Fruit fly (Drosophila melanogaster) whole organism, embryonic: Measurements from ENCODE around the gene CG33643.
A peak's percentile ranks its signal among the peaks of the same experiment; 100 is the strongest.

Experiments
- Adf1 ChIP-seq: fragments of 200-800 bp; sonication (Bioruptor generic); IDR thresholded peaks from 2 replicates; pipeline ENCODE4 v1.3.6; 2022; ENCODE audit warnings: missing biosample characterization, missing genetic modification characterization
- Bgb ChIP-seq: fragments of 200-800 bp; sonication (Bioruptor generic); IDR thresholded peaks from 2 replicates; pipeline ENCODE4 v1.3.6; 2022; ENCODE audit warnings: missing biosample characterization, missing genetic modification characterization; ENCODE audit not compliant: partially characterized antibody
- C15 ChIP-seq: fragments of 200-800 bp; sonication (Bioruptor generic); IDR thresholded peaks from 3 replicates; pipeline ENCODE4 v1.3.6; 2022; ENCODE audit warnings: missing biosample characterization, missing genetic modification characterization
- CG1024 ChIP-seq: fragments of 200-800 bp; sonication (Bioruptor generic); IDR thresholded peaks from 2 replicates; pipeline ENCODE4 v1.3.6; 2022; ENCODE audit warnings: missing biosample characterization, missing genetic modification characterization
- CG10267 ChIP-seq: fragments of 200-800 bp; sonication (Bioruptor generic); optimal IDR thresholded peaks from 2 replicates; lab custom pipeline; 2018; ENCODE audit warnings: missing biosample characterization, mild to moderate bottlenecking, missing genetic modification characterization, moderate library complexity
- CG10959 ChIP-seq: fragments of 200-800 bp; sonication (Bioruptor generic); IDR thresholded peaks from 2 replicates; pipeline ENCODE4 v1.3.6; 2022; ENCODE audit warnings: missing biosample characterization, missing genetic modification characterization
- CG11696 ChIP-seq: fragments of 200-800 bp; sonication (Bioruptor generic); IDR thresholded peaks from 2 replicates; pipeline ENCODE4 v1.3.6; 2022; ENCODE audit warnings: missing biosample characterization, missing genetic modification characterization
- CG12071 ChIP-seq: fragments of 200-800 bp; sonication (Bioruptor generic); optimal IDR thresholded peaks from 3 replicates; lab custom pipeline; 2018; ENCODE audit warnings: missing biosample characterization, mild to moderate bottlenecking, missing genetic modification characterization
- CG12104 ChIP-seq: fragments of 200-800 bp; sonication (Bioruptor generic); optimal IDR thresholded peaks from 3 replicates; lab custom pipeline; 2016; ENCODE audit warnings: missing biosample characterization, missing genetic modification characterization
- CG12659 ChIP-seq: fragments of 200-800 bp; sonication (Bioruptor generic); optimal IDR thresholded peaks from 3 replicates; lab custom pipeline; 2017; ENCODE audit warnings: mild to moderate bottlenecking, missing biosample characterization, missing genetic modification reagents, missing genetic modification characterization
- CG12744 ChIP-seq: fragments of 200-800 bp; sonication (Bioruptor generic); optimal IDR thresholded peaks from 2 replicates; lab custom pipeline; 2016; ENCODE audit warnings: missing biosample characterization, missing genetic modification characterization
- CG13123 ChIP-seq: fragments of 200-800 bp; sonication (Bioruptor generic); optimal IDR thresholded peaks from 2 replicates; lab custom pipeline; 2016; ENCODE audit warnings: missing biosample characterization, missing genetic modification characterization
- CG14965 ChIP-seq: fragments of 200-800 bp; sonication (Bioruptor generic); optimal IDR thresholded peaks from 2 replicates; lab custom pipeline; 2016; ENCODE audit warnings: missing biosample characterization, missing genetic modification characterization, borderline replicate concordance
- CG1647 ChIP-seq: fragments of 200-800 bp; sonication (Bioruptor generic); optimal IDR thresholded peaks from 3 replicates; lab custom pipeline; 2016; ENCODE audit warnings: missing biosample characterization, missing genetic modification characterization
- CG16813 ChIP-seq: fragments of 200-800 bp; sonication (Bioruptor generic); IDR thresholded peaks from 3 replicates; pipeline ENCODE4 v1.3.6; 2022; ENCODE audit warnings: missing biosample characterization, missing genetic modification characterization; ENCODE audit not compliant: partially characterized antibody
- CG17186 ChIP-seq: fragments of 200-800 bp; sonication (Bioruptor generic); optimal IDR thresholded peaks from 3 replicates; lab custom pipeline; 2017; ENCODE audit warnings: missing biosample characterization, missing genetic modification reagents, missing genetic modification characterization
- CG31224 ChIP-seq: fragments of 200-800 bp; sonication (Bioruptor generic); IDR thresholded peaks from 2 replicates; pipeline ENCODE4 v1.3.6; 2022; ENCODE audit warnings: missing biosample characterization, missing genetic modification characterization
- CG3163 ChIP-seq: fragments of 200-800 bp; sonication (Bioruptor generic); optimal IDR thresholded peaks from 3 replicates; lab custom pipeline; 2016; ENCODE audit warnings: missing biosample characterization, missing genetic modification characterization
- CG4424 ChIP-seq: fragments of 200-800 bp; sonication (Bioruptor generic); optimal IDR thresholded peaks from 3 replicates; lab custom pipeline; 2016; ENCODE audit warnings: missing biosample characterization, missing genetic modification characterization
- CG6689 ChIP-seq: fragments of 200-800 bp; sonication (Bioruptor generic); IDR thresholded peaks from 2 replicates; pipeline ENCODE4 v1.3.6; 2022; ENCODE audit warnings: missing biosample characterization, missing genetic modification characterization
- CG7786 ChIP-seq: fragments of 200-800 bp; sonication (Bioruptor generic); optimal IDR thresholded peaks from 2 replicates; lab custom pipeline; 2016; ENCODE audit warnings: missing biosample characterization, missing genetic modification characterization
- CG8089 ChIP-seq: fragments of 200-800 bp; sonication (Bioruptor generic); optimal IDR thresholded peaks from 3 replicates; lab custom pipeline; 2016; ENCODE audit warnings: missing biosample characterization, missing genetic modification characterization
- CG9932 ChIP-seq: fragments of 200-800 bp; sonication (Bioruptor generic); IDR thresholded peaks from 2 replicates; pipeline ENCODE4 v1.3.6; 2022; ENCODE audit warnings: missing biosample characterization, missing genetic modification characterization
- Dip2 ChIP-seq: fragments of 200-800 bp; sonication (Bioruptor generic); IDR thresholded peaks from 2 replicates; pipeline ENCODE4 v1.3.6; 2022; ENCODE audit warnings: missing biosample characterization, missing genetic modification characterization
- Dip3 ChIP-seq: fragments of 200-800 bp; sonication (Bioruptor generic); optimal IDR thresholded peaks from 3 replicates; lab custom pipeline; 2016; ENCODE audit warnings: missing biosample characterization, missing genetic modification characterization
- Eip74EF ChIP-seq, 2 experiments: fragments of 200-800 bp in 1 of 2; fragments of >200 bp in 1 of 2; sonication (Bioruptor generic) in 1 of 2; optimal IDR thresholded peaks; 2 replicates each; lab custom pipeline; 2017 to 2019; ENCODE audit warnings: missing biosample characterization in 2 of 2, missing genetic modification characterization in 2 of 2, mild to moderate bottlenecking in 1 of 2, moderate library complexity in 1 of 2
- Gug ChIP-seq: fragments of 200-800 bp; sonication (Bioruptor generic); IDR thresholded peaks from 4 replicates; pipeline ENCODE4 v1.3.6; 2022; ENCODE audit warnings: missing biosample characterization, missing genetic modification characterization
- Max ChIP-seq: fragments of 200-800 bp; sonication (Bioruptor generic); optimal IDR thresholded peaks from 2 replicates; lab custom pipeline; 2016; ENCODE audit warnings: missing biosample characterization, mild to moderate bottlenecking, missing genetic modification characterization
- Nf-YC ChIP-seq: fragments of 200-800 bp; optimal IDR thresholded peaks from 3 replicates; lab custom pipeline; 2019; ENCODE audit warnings: missing biosample characterization, mild to moderate bottlenecking, missing genetic modification characterization, moderate library complexity
- Oaz ChIP-seq: fragments of 200-800 bp; sonication (Bioruptor generic); IDR thresholded peaks from 2 replicates; pipeline ENCODE4 v1.3.6; 2022; ENCODE audit warnings: missing biosample characterization, missing genetic modification characterization
- Pdp1 ChIP-seq, 2 experiments: fragments of 200-800 bp; sonication (Bioruptor generic); optimal IDR thresholded peaks; 3 replicates each; lab custom pipeline; 2016; ENCODE audit warnings: missing biosample characterization in 2 of 2, missing genetic modification characterization in 2 of 2, mild to moderate bottlenecking in 1 of 2, moderate library complexity in 1 of 2
- Taf1 ChIP-seq: fragments of 200-800 bp; sonication (Bioruptor generic); IDR thresholded peaks from 2 replicates; pipeline ENCODE4 v1.3.6; 2022; ENCODE audit warnings: missing biosample characterization, missing genetic modification characterization
- Tbp ChIP-seq: fragments of >200 bp; optimal IDR thresholded peaks from 2 replicates; lab custom pipeline; 2018; ENCODE audit warnings: missing biosample characterization, missing genetic modification characterization
- bcd ChIP-seq: fragments of 200-800 bp; sonication (Bioruptor generic); optimal IDR thresholded peaks from 2 replicates; lab custom pipeline; 2017; ENCODE audit warnings: missing biosample characterization, mild to moderate bottlenecking, missing genetic modification characterization
- bigmax ChIP-seq: fragments of 200-800 bp; sonication (Bioruptor generic); optimal IDR thresholded peaks from 2 replicates; lab custom pipeline; 2018; ENCODE audit warnings: missing biosample characterization, mild to moderate bottlenecking, missing genetic modification characterization
- cwo ChIP-seq: fragments of 200-800 bp; sonication (Bioruptor generic); optimal IDR thresholded peaks from 3 replicates; lab custom pipeline; 2017; ENCODE audit warnings: missing biosample characterization, missing genetic modification characterization, mild to moderate bottlenecking, moderate library complexity, missing genetic modification reagents
- disco-r ChIP-seq: fragments of 200-800 bp; sonication (Bioruptor generic); optimal IDR thresholded peaks from 2 replicates; lab custom pipeline; 2016; ENCODE audit warnings: missing biosample characterization, missing genetic modification characterization
- her ChIP-seq: fragments of 200-800 bp; sonication (Bioruptor generic); optimal IDR thresholded peaks from 2 replicates; lab custom pipeline; 2016; ENCODE audit warnings: missing biosample characterization, missing genetic modification characterization
- hkb ChIP-seq, 2 experiments: fragments of 200-800 bp in 1 of 2; fragments of >200 bp in 1 of 2; sonication (Bioruptor generic) in 1 of 2; IDR thresholded peaks in 1 of 2; optimal IDR thresholded peaks in 1 of 2; 2 replicates each; pipeline versions ENCODE4 v1.3.6 to Lab custom; 2017 to 2022; ENCODE audit warnings: missing biosample characterization in 1 of 2, missing genetic modification characterization in 1 of 2
- ind ChIP-seq: fragments of 200-800 bp; sonication (Bioruptor generic); optimal IDR thresholded peaks from 3 replicates; lab custom pipeline; 2016; ENCODE audit warnings: missing biosample characterization, missing genetic modification characterization
- mld ChIP-seq: fragments of 200-800 bp; sonication (Bioruptor generic); IDR thresholded peaks from 3 replicates; pipeline ENCODE4 v1.3.6; 2022; ENCODE audit warnings: missing biosample characterization, missing genetic modification characterization; ENCODE audit not compliant: partially characterized antibody
- run ChIP-seq: fragments of 200-800 bp; sonication (Bioruptor generic); optimal IDR thresholded peaks from 3 replicates; lab custom pipeline; 2018; ENCODE audit warnings: missing biosample characterization, mild to moderate bottlenecking, missing genetic modification characterization
- scrt ChIP-seq: fragments of 200-800 bp; sonication (Bioruptor generic); optimal IDR thresholded peaks from 2 replicates; lab custom pipeline; 2018; ENCODE audit warnings: missing biosample characterization, mild to moderate bottlenecking, missing genetic modification characterization, moderate library complexity
- sisA ChIP-seq: fragments of 200-800 bp; sonication (Bioruptor generic); IDR thresholded peaks from 2 replicates; pipeline ENCODE4 v1.3.6; 2022; ENCODE audit warnings: missing biosample characterization, missing genetic modification characterization
- toy ChIP-seq: fragments of 200-800 bp; sonication (Bioruptor generic); IDR thresholded peaks from 2 replicates; pipeline ENCODE4 v1.3.6; 2022; ENCODE audit warnings: missing biosample characterization, missing genetic modification characterization
- trh ChIP-seq: fragments of 200-800 bp; sonication (Bioruptor generic); optimal IDR thresholded peaks from 2 replicates; lab custom pipeline; 2016; ENCODE audit warnings: missing biosample characterization, missing genetic modification characterization
- tup ChIP-seq: fragments of 200-800 bp; sonication (Bioruptor generic); optimal IDR thresholded peaks from 2 replicates; lab custom pipeline; 2016; ENCODE audit warnings: missing biosample characterization, mild to moderate bottlenecking, missing genetic modification characterization, moderate library complexity
- unc-4 ChIP-seq: fragments of 200-800 bp; sonication (Bioruptor generic); IDR thresholded peaks from 2 replicates; pipeline ENCODE4 v1.3.6; 2022; ENCODE audit warnings: missing biosample characterization, missing genetic modification characterization; ENCODE audit not compliant: partially characterized antibody
- usp ChIP-seq: fragments of >200 bp; optimal IDR thresholded peaks from 2 replicates; lab custom pipeline; 2017; ENCODE audit warnings: missing biosample characterization, missing genetic modification characterization

CG33643 gene

dm6 chr2L:13514262-13514937 is 16.5 kb upstream of the CG33643 start:
- TF ChIP-seq scrt (GFP tag; lab: Kevin White, UChicago) (no peak), CG11696 (no peak), Pdp1 (GFP tag; optimal IDR thresholded peaks at IDR 0.05; lab: Kevin White, UChicago) (peak in 1 of 2 experiments; percentile 89), CG7786 (GFP tag; lab: Kevin White, UChicago) (no peak), Dip2 (GFP tag; lab: Robert Waterston, UW) (no peak), Gug (GFP tag; lab: Robert Waterston, UW) (peak; percentile 60; the same call in 1 of the 4 replicates), Nf-YC (peak; percentile 26), CG10267 (tag; lab: Kevin White, UChicago) (no peak), CG16813 (GFP tag; lab: Robert Waterston, UW) (no peak), CG3163 (GFP tag; lab: Kevin White, UChicago) (no peak), Oaz (GFP tag; lab: Robert Waterston, UW) (no peak), CG4424 (GFP tag; lab: Kevin White, UChicago) (no peak), CG13123 (GFP tag; lab: Kevin White, UChicago) (peak; percentile 45), disco-r (no peak), CG10959 (GFP tag; lab: Robert Waterston, UW) (no peak), Bgb (GFP tag; lab: Robert Waterston, UW) (no peak), CG17186 (no peak), CG1647 (GFP tag; lab: Kevin White, UChicago) (no peak), CG14965 (no peak), Taf1 (GFP tag; lab: Robert Waterston, UW) (peak; percentile 63; the same call in 1 of the 2 replicates), toy (GFP tag; lab: Robert Waterston, UW) (no peak), unc-4 (GFP tag; lab: Robert Waterston, UW) (no peak), bcd (GFP tag; lab: Kevin White, UChicago) (peak; percentile 43), Eip74EF (GFP tag; optimal IDR thresholded peaks at IDR 0.05; lab: Kevin White, UChicago) (no peak), usp (no peak), CG9932 (GFP tag; lab: Robert Waterston, UW) (peak; percentile 66), her (GFP tag; lab: Kevin White, UChicago) (no peak), run (tag; lab: Kevin White, UChicago) (peak; percentile 22), sisA (peak; percentile 65), Max (no peak), hkb (optimal IDR thresholded peaks at IDR 0.05; lab: Kevin White, UChicago) (no peak), hkb (GFP tag; IDR thresholded peaks at IDR 0.05; lab: Robert Waterston, UW) (peak; percentile 12; the same call in 1 of the 2 replicates), CG12104 (GFP tag; lab: Kevin White, UChicago) (no peak), trh (no peak), CG31224 (GFP tag; lab: Robert Waterston, UW) (peak; percentile 65), CG1024 (GFP tag; lab: Robert Waterston, UW) (no peak), C15 (GFP tag; lab: Robert Waterston, UW) (0 out of 3 replicates have a peak, but pooled peaks have one; percentile 28), CG12071 (GFP tag; lab: Kevin White, UChicago) (peak; percentile 15), CG8089 (GFP tag; lab: Kevin White, UChicago) (no peak), CG12659 (GFP tag; lab: Kevin White, UChicago) (peak; percentile 62), Dip3 (GFP tag; lab: Kevin White, UChicago) (peak; percentile 23), cwo (peak; percentile 92), CG12744 (GFP tag; lab: Kevin White, UChicago) (no peak), mld (GFP tag; lab: Robert Waterston, UW) (no peak), tup (GFP tag; lab: Kevin White, UChicago) (peak; percentile 46), Adf1 (GFP tag; lab: Robert Waterston, UW) (peak; percentile 49; the same call in 1 of the 2 replicates), ind (GFP tag; lab: Kevin White, UChicago) (peak; percentile 56), CG6689 (GFP tag; lab: Robert Waterston, UW) (no peak; the same call in 1 of the 2 replicates), Tbp (GFP tag; lab: Kevin White, UChicago) (no peak), bigmax (GFP tag; lab: Kevin White, UChicago) (no peak)
